Worm (Caenorhabditis elegans): ENCODE data around the gene mrps-11.

Gene mrps-11

DNA sequence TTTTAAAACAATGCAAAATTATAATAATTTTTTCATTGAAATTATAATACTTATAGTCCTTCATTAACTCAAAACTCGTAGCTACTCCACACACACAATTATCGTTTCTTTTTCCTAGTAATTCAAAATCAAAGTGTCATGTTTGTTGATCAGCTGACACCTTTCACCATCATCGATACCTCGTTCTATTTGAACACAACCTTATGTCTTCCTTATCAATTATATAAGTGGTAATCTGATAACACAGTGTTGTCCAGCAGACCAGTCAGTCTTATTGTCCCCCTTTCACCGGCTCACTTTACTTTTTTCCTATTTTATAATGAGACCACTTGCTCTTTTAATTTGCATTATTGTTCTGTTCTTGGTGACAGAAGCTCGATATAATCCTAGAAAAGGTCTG lies 18.4 kb upstream of the mrps-11 start, which contains the start of the genes T28H10.2 and lgmn-1 (continued):
- TF ChIP-seq sea-2 (GFP tag; IDR thresholded peaks at IDR 0.05) (no peak), Y56A3A.18 (GFP tag; IDR thresholded peaks at IDR 0.05) (no peak), C06A6.2 (GFP tag; conservative IDR thresholded peaks at IDR 0.05) (no peak)

DNA sequence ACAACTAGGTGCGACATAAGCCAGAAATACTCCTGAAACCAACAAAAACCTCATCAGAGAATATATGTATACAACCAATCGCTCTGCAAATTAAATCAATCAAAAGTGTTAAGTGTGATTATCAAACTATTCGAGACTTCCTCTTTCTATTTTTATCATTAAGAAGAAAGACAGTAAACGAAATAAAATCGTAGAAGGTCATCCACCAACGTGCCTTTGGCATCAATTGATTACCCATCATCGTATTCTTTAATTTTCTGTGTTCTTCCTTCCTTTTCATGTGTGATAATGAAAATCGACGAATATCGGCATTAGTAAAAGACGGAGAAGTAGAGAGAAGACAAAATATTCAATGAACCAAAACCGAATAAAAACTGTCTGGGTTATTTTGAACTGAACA lies 17.5 kb upstream of the mrps-11 start:
- TF ChIP-seq ztf-22 (GFP tag; optimal IDR thresholded peaks at IDR 0.05): no peak
- no peak for TF ChIP-seq F49E8.2 (tag; optimal IDR thresholded peaks at IDR 0.05; ENCODE audit: insufficient read depth)
- no peak for TF ChIP-seq F22D6.2 (tag; optimal IDR thresholded peaks at IDR 0.05)
- TF ChIP-seq lin-40 (tag; optimal IDR thresholded peaks at IDR 0.05): no peak
- no peak for TF ChIP-seq nhr-90 (tag; optimal IDR thresholded peaks at IDR 0.05)
- no peak for TF ChIP-seq ztf-6 (GFP tag; IDR thresholded peaks at IDR 0.05)
- no peak for TF ChIP-seq gei-17 (GFP tag; optimal IDR thresholded peaks at IDR 0.05)
- TF ChIP-seq F33H1.4 (GFP tag; IDR thresholded peaks at IDR 0.05): no peak
- TF ChIP-seq Y56A3A.18 (GFP tag; IDR thresholded peaks at IDR 0.05): no peak
- TF ChIP-seq ama-1 (optimal IDR thresholded peaks at IDR 0.05): no peak
- no peak for TF ChIP-seq ama-1 (GFP tag; optimal IDR thresholded peaks at IDR 0.05)
- TF ChIP-seq chd-7 (tag; optimal IDR thresholded peaks at IDR 0.05): no peak
- TF ChIP-seq K12H6.12 (tag; optimal IDR thresholded peaks at IDR 0.05): no peak
- TF ChIP-seq attf-5 (GFP tag; optimal IDR thresholded peaks at IDR 0.05): no peak
- no peak for TF ChIP-seq zfh-2 (GFP tag; conservative IDR thresholded peaks at IDR 0.05)
- no peak for TF ChIP-seq B0035.1 (tag; optimal IDR thresholded peaks at IDR 0.05)
- TF ChIP-seq sptf-2 (GFP tag; optimal IDR thresholded peaks at IDR 0.05): no peak
- TF ChIP-seq F10E7.11 (tag; optimal IDR thresholded peaks at IDR 0.05): no peak
- TF ChIP-seq Y53G8AR.9 (GFP tag; conservative IDR thresholded peaks at IDR 0.05): no peak
- TF ChIP-seq ceh-91 (GFP tag; IDR thresholded peaks at IDR 0.05): no peak
- TF ChIP-seq dpff-1 (tag; optimal IDR thresholded peaks at IDR 0.05): no peak

DNA sequence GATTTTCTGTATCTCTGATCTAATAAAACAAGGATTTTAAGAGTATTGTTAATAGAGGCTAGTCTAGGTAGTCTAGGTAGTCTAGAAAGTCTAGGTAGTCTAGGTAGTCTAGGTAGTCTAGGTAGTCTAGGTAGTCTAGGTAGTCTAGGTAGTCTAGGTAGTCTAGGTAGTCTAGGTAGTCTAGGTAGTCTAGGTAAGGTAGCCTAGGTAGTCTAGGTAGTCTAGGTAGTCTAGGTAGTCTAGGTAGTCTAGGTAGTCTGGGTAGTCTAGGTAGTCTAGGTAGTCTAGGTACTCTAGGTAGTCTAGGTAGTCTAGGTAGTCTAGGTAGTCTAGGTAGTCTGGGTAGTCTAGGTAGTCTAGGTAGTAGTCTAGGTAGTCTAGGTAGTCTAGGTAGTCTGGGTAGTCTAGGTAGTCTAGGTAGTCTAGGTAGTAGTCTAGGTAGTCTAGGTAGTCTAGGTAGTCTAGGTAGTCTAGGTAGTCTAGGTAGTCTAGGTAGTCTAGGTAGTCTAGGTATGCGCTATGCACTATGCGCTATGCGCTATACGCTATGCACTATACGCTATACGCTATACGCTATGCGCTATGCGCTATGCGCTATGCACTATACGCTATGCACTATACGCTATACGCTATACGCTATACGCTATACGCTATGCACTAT lies 15.6 kb upstream of the mrps-11 start:
- TF ChIP-seq hlh-12 (tag; optimal IDR thresholded peaks at IDR 0.05): peak; percentile 43
- TF ChIP-seq let-607 (tag; optimal IDR thresholded peaks at IDR 0.05): peak in 1 of 2 experiments; percentile 38
- peak; percentile 61 for TF ChIP-seq ztf-26 (tag; optimal IDR thresholded peaks at IDR 0.05)
- peak; percentile 53 for TF ChIP-seq fkh-3 (tag; optimal IDR thresholded peaks at IDR 0.05)
- peak; percentile 2 for TF ChIP-seq ets-4 (GFP tag; optimal IDR thresholded peaks at IDR 0.05)
- peak; percentile 13 for TF ChIP-seq tbp1 (GFP tag; optimal IDR thresholded peaks at IDR 0.05)
- peak; percentile 62 for TF ChIP-seq F57A8.1 (GFP tag; optimal IDR thresholded peaks at IDR 0.05)
- peak; percentile 55 for TF ChIP-seq ceh-27 (GFP tag; optimal IDR thresholded peaks at IDR 0.05)
- TF ChIP-seq repo-1 (tag; optimal IDR thresholded peaks at IDR 0.05): peak; percentile 67
- TF ChIP-seq zim-3 (tag; optimal IDR thresholded peaks at IDR 0.05): peak; percentile 79
- peak; percentile 57 for TF ChIP-seq nfya-1 (tag; optimal IDR thresholded peaks at IDR 0.05; ENCODE audit: borderline replicate concordance, insufficient read depth)
- TF ChIP-seq B0035.1 (tag; optimal IDR thresholded peaks at IDR 0.05): peak; percentile 47
- TF ChIP-seq ZK185.1 (tag; optimal IDR thresholded peaks at IDR 0.05; ENCODE audit: poor library complexity, severe bottlenecking): peak; percentile 47
- peak; percentile 65 for TF ChIP-seq mes-4 (tag; optimal IDR thresholded peaks at IDR 0.05)
- TF ChIP-seq dpff-1 (tag; optimal IDR thresholded peaks at IDR 0.05): peak; percentile 58
- peak; percentile 60 for TF ChIP-seq athp-1 (tag; optimal IDR thresholded peaks at IDR 0.05)
- peak; percentile 38 for TF ChIP-seq tbx-9 (tag; optimal IDR thresholded peaks at IDR 0.05; ENCODE audit: borderline replicate concordance)
- peak; percentile 61 for TF ChIP-seq ztf-22 (GFP tag; optimal IDR thresholded peaks at IDR 0.05)
- peak; percentile 63 for TF ChIP-seq F57C9.4 (tag; optimal IDR thresholded peaks at IDR 0.05)
- TF ChIP-seq chd-7 (tag; optimal IDR thresholded peaks at IDR 0.05): peak; percentile 69
- TF ChIP-seq ztf-3 (GFP tag; optimal IDR thresholded peaks at IDR 0.05): peak; percentile 29
- peak; percentile 27 for TF ChIP-seq ceh-79 (tag; optimal IDR thresholded peaks at IDR 0.05)
